Fruit fly (Drosophila melanogaster) whole organism, prepupa: ENCODE data around the gene Cad88C.

Experiments used
- Blimp-1 ChIP-seq: fragments of 200-800 bp; sonication (Bioruptor generic); optimal IDR thresholded peaks from 3 replicates; lab custom pipeline; 2017; ENCODE audit warnings: missing biosample characterization, missing genetic modification characterization, mild to moderate bottlenecking, moderate library complexity, missing genetic modification reagents
- CG10631 ChIP-seq: fragments of 200-800 bp; sonication (Bioruptor generic); optimal IDR thresholded peaks from 2 replicates; lab custom pipeline; 2016; ENCODE audit warnings: missing biosample characterization, missing genetic modification characterization
- CG10669 ChIP-seq: fragments of 200-800 bp; sonication (Bioruptor generic); optimal IDR thresholded peaks from 3 replicates; lab custom pipeline; 2018; ENCODE audit warnings: missing biosample characterization, mild to moderate bottlenecking, missing genetic modification characterization, moderate library complexity
- CG11294 ChIP-seq: fragments of 200-800 bp; sonication (Bioruptor generic); IDR thresholded peaks from 2 replicates; pipeline ENCODE4 v1.3.6; 2022; ENCODE audit warnings: missing biosample characterization, missing genetic modification characterization
- CG11762 ChIP-seq: fragments of 200-800 bp; sonication (Bioruptor generic); optimal IDR thresholded peaks from 3 replicates; lab custom pipeline; 2016; ENCODE audit warnings: missing biosample characterization, missing genetic modification characterization; ENCODE audit not compliant: insufficient read depth
- CG11902 ChIP-seq: fragments of 200-800 bp; sonication (Bioruptor generic); optimal IDR thresholded peaks from 3 replicates; lab custom pipeline; 2016; ENCODE audit warnings: missing biosample characterization, missing genetic modification characterization
- CG1621 ChIP-seq: fragments of 200-800 bp; sonication (Bioruptor generic); optimal IDR thresholded peaks from 3 replicates; lab custom pipeline; 2018; ENCODE audit warnings: missing biosample characterization, mild to moderate bottlenecking, missing genetic modification characterization
- CG31627 ChIP-seq: fragments of 200-800 bp; sonication (Bioruptor generic); optimal IDR thresholded peaks from 3 replicates; lab custom pipeline; 2016; ENCODE audit warnings: missing biosample characterization, missing genetic modification characterization
- CG6276 ChIP-seq: fragments of 200-800 bp; sonication (Bioruptor generic); optimal IDR thresholded peaks from 2 replicates; lab custom pipeline; 2017; ENCODE audit warnings: missing biosample characterization, mild to moderate bottlenecking, missing genetic modification characterization
- CG6792 ChIP-seq: fragments of 200-800 bp; sonication (Bioruptor generic); optimal IDR thresholded peaks from 3 replicates; lab custom pipeline; 2016; ENCODE audit warnings: missing biosample characterization, missing genetic modification characterization
- CG6808 ChIP-seq: fragments of 200-800 bp; sonication (Bioruptor generic); optimal IDR thresholded peaks from 3 replicates; lab custom pipeline; 2017; ENCODE audit warnings: missing biosample characterization, missing genetic modification characterization, mild to moderate bottlenecking, moderate library complexity, missing genetic modification reagents
- CG8119 ChIP-seq: fragments of 200-800 bp; sonication (Bioruptor generic); IDR thresholded peaks from 3 replicates; pipeline ENCODE4 v1.3.6; 2022; ENCODE audit warnings: missing biosample characterization, missing genetic modification characterization
- Eip78C ChIP-seq: fragments of 200-800 bp; sonication (Bioruptor generic); peaks from one replicate; lab custom pipeline; 2016; ENCODE audit warnings: missing biosample characterization, missing genetic modification characterization
- Ets21C ChIP-seq: fragments of 200-800 bp; sonication (Bioruptor generic); optimal IDR thresholded peaks from 3 replicates; lab custom pipeline; 2016; ENCODE audit warnings: missing biosample characterization, missing genetic modification characterization
- Ets96B ChIP-seq: fragments of 200-800 bp; optimal IDR thresholded peaks from 2 replicates; lab custom pipeline; 2019; ENCODE audit warnings: missing biosample characterization, mild to moderate bottlenecking, missing genetic modification characterization, moderate library complexity
- Hr39 ChIP-seq: fragments of 200-800 bp; sonication (Bioruptor generic); optimal IDR thresholded peaks from 2 replicates; lab custom pipeline; 2016; ENCODE audit warnings: missing biosample characterization, missing genetic modification characterization
- Hr4 ChIP-seq: fragments of 200-800 bp; sonication (Bioruptor generic); optimal IDR thresholded peaks from 3 replicates; lab custom pipeline; 2016; ENCODE audit warnings: missing biosample characterization, missing genetic modification characterization
- Lpt ChIP-seq: fragments of 200-800 bp; sonication (Bioruptor generic); optimal IDR thresholded peaks from 3 replicates; lab custom pipeline; 2016; ENCODE audit warnings: missing biosample characterization, missing genetic modification characterization
- Met ChIP-seq: fragments of 200-800 bp; sonication (Bioruptor generic); optimal IDR thresholded peaks from 3 replicates; lab custom pipeline; 2016; ENCODE audit warnings: missing biosample characterization, missing genetic modification characterization
- Smox ChIP-seq: fragments of 200-800 bp; sonication (Bioruptor generic); optimal IDR thresholded peaks from 3 replicates; lab custom pipeline; 2016; ENCODE audit warnings: missing biosample characterization, missing genetic modification characterization
- Sox15 ChIP-seq: fragments of 200-800 bp; sonication (Bioruptor generic); optimal IDR thresholded peaks from 3 replicates; lab custom pipeline; 2016; ENCODE audit warnings: missing biosample characterization, missing genetic modification characterization
- cyc ChIP-seq: fragments of 200-800 bp; sonication (Bioruptor generic); optimal IDR thresholded peaks from 3 replicates; lab custom pipeline; 2016; ENCODE audit warnings: missing biosample characterization, missing genetic modification characterization
- dac ChIP-seq: fragments of 200-800 bp; sonication (Bioruptor generic); optimal IDR thresholded peaks from 2 replicates; lab custom pipeline; 2017; ENCODE audit warnings: missing biosample characterization, mild to moderate bottlenecking, missing genetic modification characterization
- dsx ChIP-seq: fragments of 200-800 bp; optimal IDR thresholded peaks from 3 replicates; lab custom pipeline; 2019; ENCODE audit warnings: missing biosample characterization, mild to moderate bottlenecking, missing genetic modification characterization, moderate library complexity; ENCODE audit not compliant: poor library complexity, severe bottlenecking
- esn ChIP-seq: fragments of 200-800 bp; sonication (Bioruptor generic); optimal IDR thresholded peaks from 2 replicates; lab custom pipeline; 2016; ENCODE audit warnings: missing biosample characterization, mild to moderate bottlenecking, missing genetic modification characterization, moderate library complexity
- fd59A ChIP-seq: fragments of 200-800 bp; sonication (Bioruptor generic); optimal IDR thresholded peaks from 2 replicates; lab custom pipeline; 2017; ENCODE audit warnings: missing biosample characterization, mild to moderate bottlenecking, missing genetic modification characterization, missing genetic modification reagents
- lz ChIP-seq: fragments of 200-800 bp; sonication (Bioruptor generic); optimal IDR thresholded peaks from 3 replicates; lab custom pipeline; 2016; ENCODE audit warnings: missing biosample characterization, missing genetic modification characterization
- salr ChIP-seq, 2 experiments: fragments of 200-800 bp; sonication (Bioruptor generic); optimal IDR thresholded peaks; 3 replicates each; lab custom pipeline; 2016 to 2018; ENCODE audit warnings: missing biosample characterization in 2 of 2, missing genetic modification characterization in 2 of 2, mild to moderate bottlenecking in 1 of 2
- ss ChIP-seq, 2 experiments: fragments of 200-800 bp; sonication (Bioruptor generic); optimal IDR thresholded peaks; 2 replicates in 1 of 2; 3 replicates in 1 of 2; lab custom pipeline; 2017 to 2018; ENCODE audit warnings: mild to moderate bottlenecking in 2 of 2, missing biosample characterization in 2 of 2, missing genetic modification characterization in 2 of 2, moderate library complexity in 1 of 2
- svp ChIP-seq: fragments of 200-800 bp; sonication (Bioruptor generic); peaks from one replicate; lab custom pipeline; 2016; ENCODE audit warnings: missing biosample characterization, missing genetic modification characterization

The Cad88C gene

DNA sequence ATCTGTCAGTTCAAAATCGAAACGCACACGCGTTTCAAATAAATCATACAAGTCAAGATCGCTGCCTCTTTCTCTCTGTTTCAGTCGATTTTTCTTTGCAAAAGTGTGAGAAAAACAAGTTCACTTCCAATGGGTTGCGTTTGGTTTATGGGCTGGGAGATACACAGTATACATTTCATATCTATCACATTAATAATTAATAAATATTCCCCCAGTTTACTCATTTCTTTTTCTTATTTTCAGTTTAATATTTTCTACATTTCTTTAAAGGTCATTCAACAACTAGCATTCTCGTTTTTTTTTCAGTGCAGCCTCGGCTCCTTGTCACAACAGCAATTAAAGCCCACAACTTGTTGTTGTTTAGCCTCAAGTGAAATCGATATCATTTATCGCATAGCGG lies 53.6 kb downstream of the Cad88C start (continued):
- TF ChIP-seq CG11902, result peak; percentile 29
- TF ChIP-seq CG6808 (GFP tag; lab: Kevin White, UChicago), result peak; percentile 41
- peak; percentile 91 for TF ChIP-seq CG8119
- peak; percentile 76 for TF ChIP-seq Hr4 (GFP tag; lab: Kevin White, UChicago)
- TF ChIP-seq Hr39 (GFP tag; lab: Kevin White, UChicago), result peak; percentile 14
- TF ChIP-seq Lpt (GFP tag; lab: Kevin White, UChicago), result peak; percentile 78
- no peak for TF ChIP-seq Sox15 (GFP tag; lab: Kevin White, UChicago)
- peak; percentile 38 for TF ChIP-seq cyc
- TF ChIP-seq Met (GFP tag; lab: Kevin White, UChicago), result peak; percentile 48
- TF ChIP-seq CG31627 (GFP tag; lab: Kevin White, UChicago), result peak; percentile 11
- peak; percentile 48 for TF ChIP-seq CG10631
- no peak for TF ChIP-seq Ets21C (GFP tag; lab: Kevin White, UChicago)
- peak; percentile 53 for TF ChIP-seq esn
- peak; percentile 56 for TF ChIP-seq CG6276 (GFP tag; lab: Kevin White, UChicago)
- no peak for TF ChIP-seq CG1621 (tag; lab: Kevin White, UChicago)
- TF ChIP-seq CG11762 (GFP tag; lab: Kevin White, UChicago), result peak; percentile 35
- peak; percentile 42 for TF ChIP-seq Smox
- peak; percentile 59 for TF ChIP-seq dsx (GFP tag; lab: Kevin White, UChicago)
- peak; percentile 98 for TF ChIP-seq Eip78C (GFP tag; lab: Kevin White, UChicago)
- peak; percentile 52 for TF ChIP-seq lz (GFP tag; lab: Kevin White, UChicago)
- peak; percentile 31 for TF ChIP-seq CG6792 (GFP tag; lab: Kevin White, UChicago)
- peak; percentile 48 for TF ChIP-seq dac (GFP tag; lab: Kevin White, UChicago)

DNA sequence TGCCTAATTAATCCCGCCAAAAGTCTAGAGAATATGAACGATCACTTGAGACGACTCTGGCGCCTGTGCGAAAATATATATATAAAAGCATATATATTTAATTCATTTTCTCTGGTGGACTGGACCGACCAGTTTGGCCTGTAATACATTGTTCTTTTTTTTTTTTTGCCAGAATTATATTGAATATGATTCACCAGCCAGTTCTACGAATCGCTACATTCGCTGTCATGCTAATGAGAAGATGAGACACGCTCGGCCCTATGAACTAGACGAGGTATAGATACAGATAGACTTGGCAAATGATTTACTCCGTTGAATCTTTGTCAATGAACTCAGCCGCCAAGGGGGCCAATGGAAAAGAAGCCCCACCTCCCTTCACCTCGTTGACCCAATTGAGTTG lies 57.0 kb downstream of the Cad88C start:
- TF ChIP-seq ss (GFP tag; optimal IDR thresholded peaks at IDR 0.05; lab: Kevin White, UChicago) (peak in 1 of 2 experiments; percentile 16), CG1621 (tag; lab: Kevin White, UChicago) (no peak)

DNA sequence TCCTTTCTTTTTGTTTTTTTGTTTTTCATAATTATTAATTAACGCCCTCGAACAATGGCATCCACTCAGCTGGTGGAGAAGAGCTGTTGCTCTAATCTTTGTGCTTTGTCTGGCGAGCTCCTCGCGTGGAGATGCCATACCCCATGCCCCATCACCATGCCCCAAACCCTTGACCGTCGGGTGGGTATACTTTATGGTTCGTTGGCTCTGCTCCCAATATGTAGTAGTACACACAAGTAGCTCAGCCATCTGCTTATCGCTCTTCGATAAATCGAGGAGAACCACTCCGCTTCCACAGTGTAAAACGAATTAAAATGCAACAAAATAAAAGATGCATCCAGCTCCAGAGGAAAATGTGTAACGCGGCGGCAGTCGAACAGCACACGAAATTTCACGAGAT lies 59.8 kb downstream of the Cad88C start:
- TF ChIP-seq CG6808 (GFP tag; lab: Kevin White, UChicago), result peak; percentile 7
- no peak for TF ChIP-seq fd59A (GFP tag; lab: Kevin White, UChicago)
- no peak for TF ChIP-seq Sox15 (GFP tag; lab: Kevin White, UChicago)
- peak; percentile 57 for TF ChIP-seq svp
- no peak for TF ChIP-seq CG10669 (GFP tag; lab: Kevin White, UChicago)
- TF ChIP-seq dac (GFP tag; lab: Kevin White, UChicago), result no peak
- TF ChIP-seq ss (GFP tag; optimal IDR thresholded peaks at IDR 0.05; lab: Kevin White, UChicago), result peak in 1 of 2 experiments; percentile 7
- no peak for TF ChIP-seq Blimp-1 (GFP tag; lab: Kevin White, UChicago)
- TF ChIP-seq salr (GFP tag; optimal IDR thresholded peaks at IDR 0.05; lab: Kevin White, UChicago), result no peak
- no peak for TF ChIP-seq CG11294 (GFP tag; lab: Robert Waterston, UW)
- TF ChIP-seq Eip78C (GFP tag; lab: Kevin White, UChicago), result peak; percentile 2
- TF ChIP-seq Ets96B (tag; lab: Kevin White, UChicago), result no peak
- TF ChIP-seq dsx (GFP tag; lab: Kevin White, UChicago), result peak; percentile 16
